Worm (Caenorhabditis elegans): Measurements from ENCODE around the gene hil-1.

hil-1 gene

ce11 chrV:14930168-14930567, 19.4 kb upstream of the hil-1 start (continued):
- TF ChIP-seq blmp-1 (tag; optimal IDR thresholded peaks at IDR 0.05; ENCODE audit: insufficient read depth) (no peak), sem-4 (tag; optimal IDR thresholded peaks at IDR 0.05) (no peak), C34F6.9 (tag; optimal IDR thresholded peaks at IDR 0.05) (peak; percentile 70), nhr-10 (tag; optimal IDR thresholded peaks at IDR 0.05) (no peak), nhr-77 (tag; optimal IDR thresholded peaks at IDR 0.05) (no peak), R02D3.7 (tag; optimal IDR thresholded peaks at IDR 0.05) (no peak), unc-62 (GFP tag; optimal IDR thresholded peaks at IDR 0.05) (no peak), alr-1 (tag; optimal IDR thresholded peaks at IDR 0.05) (no peak)

- no peak for TF ChIP-seq unc-39 (tag; optimal IDR thresholded peaks at IDR 0.05)
- no peak for TF ChIP-seq nhr-10 (tag; optimal IDR thresholded peaks at IDR 0.05)
- TF ChIP-seq ceh-16 (tag; optimal IDR thresholded peaks at IDR 0.05): no peak
- no peak for TF ChIP-seq unc-62 (GFP tag; optimal IDR thresholded peaks at IDR 0.05)
- TF ChIP-seq R02D3.7 (tag; optimal IDR thresholded peaks at IDR 0.05): no peak
- no peak for TF ChIP-seq ztf-4 (tag; optimal IDR thresholded peaks at IDR 0.05)
- no peak for TF ChIP-seq nhr-6 (tag; optimal IDR thresholded peaks at IDR 0.05)
Observed at ce11 chrV:14933450-14934218, 15.9 kb upstream of the hil-1 start.

- TF ChIP-seq crh-2 (tag; optimal IDR thresholded peaks at IDR 0.05): no peak
- no peak for TF ChIP-seq mdl-1 (tag; optimal IDR thresholded peaks at IDR 0.05)
- no peak for TF ChIP-seq elt-1 (tag; optimal IDR thresholded peaks at IDR 0.05)
- TF ChIP-seq mbf-1 (tag; optimal IDR thresholded peaks at IDR 0.05): no peak
Observed at ce11 chrV:14936587-14936986, 13.0 kb upstream of the hil-1 start, which contains the start of gene C30G7.2. C30G7.2 (plus strand) TSS chrV:14936887.

ce11 chrV:14942898-14943297, 6.7 kb upstream of the hil-1 start:
- TF ChIP-seq mdl-1 (tag; optimal IDR thresholded peaks at IDR 0.05) (no peak), sem-4 (tag; optimal IDR thresholded peaks at IDR 0.05) (no peak), nhr-10 (tag; optimal IDR thresholded peaks at IDR 0.05) (no peak), peb-1 (tag; optimal IDR thresholded peaks at IDR 0.05) (no peak), sma-3 (GFP tag; optimal IDR thresholded peaks at IDR 0.05) (no peak), lsy-2 (tag; optimal IDR thresholded peaks at IDR 0.05) (no peak), alr-1 (tag; optimal IDR thresholded peaks at IDR 0.05) (no peak), nhr-237 (tag; optimal IDR thresholded peaks at IDR 0.05) (no peak), sma-9 (GFP tag; optimal IDR thresholded peaks at IDR 0.05) (no peak), sma-9 (tag; optimal IDR thresholded peaks at IDR 0.05) (no peak), crh-2 (tag; optimal IDR thresholded peaks at IDR 0.05) (no peak), ztf-4 (tag; optimal IDR thresholded peaks at IDR 0.05) (no peak), ztf-1 (GFP tag; conservative IDR thresholded peaks at IDR 0.05) (no peak), ceh-16 (tag; optimal IDR thresholded peaks at IDR 0.05) (no peak)

- TF ChIP-seq sma-3 (GFP tag; optimal IDR thresholded peaks at IDR 0.05): no peak
- TF ChIP-seq mbf-1 (tag; optimal IDR thresholded peaks at IDR 0.05): no peak
- no peak for TF ChIP-seq mab-5 (tag; optimal IDR thresholded peaks at IDR 0.05)
- TF ChIP-seq blmp-1 (tag; optimal IDR thresholded peaks at IDR 0.05; ENCODE audit: insufficient read depth): no peak
- TF ChIP-seq skn-1 (tag; optimal IDR thresholded peaks at IDR 0.05): no peak
- no peak for TF ChIP-seq sem-4 (tag; optimal IDR thresholded peaks at IDR 0.05)
- TF ChIP-seq nhr-21 (tag; optimal IDR thresholded peaks at IDR 0.05): no peak
Observed at ce11 chrV:14943774-14944173, 5.8 kb upstream of the hil-1 start.

ce11 chrV:14945124-14945523, 4.5 kb upstream of the hil-1 start:
- TF ChIP-seq lin-13 (GFP tag; optimal IDR thresholded peaks at IDR 0.05): no peak

- no peak for TF ChIP-seq ceh-82 (tag; optimal IDR thresholded peaks at IDR 0.05)
Observed at ce11 chrV:14945697-14946096, 3.9 kb upstream of the hil-1 start, which contains the start of gene C30G7.3. C30G7.3 (minus strand) TSS chrV:14945704.
